Fruit fly (Drosophila melanogaster): ENCODE results near the gene CG18558.

Gene CG18558

dm6 chr2L:2882968-2883702 lies 38.8 kb upstream of the CG18558 start (continued):
- TF ChIP-seq maf-S (GFP tag; optimal IDR thresholded peaks at IDR 0.05) (no peak), Dad (GFP tag; optimal IDR thresholded peaks at IDR 0.05) (no peak), CG32772 (GFP tag; IDR thresholded peaks at IDR 0.05) (no peak), CG9437 (GFP tag; optimal IDR thresholded peaks at IDR 0.05) (peak; percentile 99), ap (GFP tag; IDR thresholded peaks at IDR 0.05) (no peak), CG10462 (GFP tag; optimal IDR thresholded peaks at IDR 0.05) (peak; percentile 78), CG3847 (GFP tag; IDR thresholded peaks at IDR 0.05) (peak; percentile 50), da (GFP tag; optimal IDR thresholded peaks at IDR 0.05) (no peak), lbe (GFP tag; optimal IDR thresholded peaks at IDR 0.05) (peak; percentile 67), dan (GFP tag; IDR thresholded peaks at IDR 0.05) (no peak), CG3726 (GFP tag; IDR thresholded peaks at IDR 0.05) (0 out of 3 replicates have a peak, but pooled peaks have one; percentile 6), Med (GFP tag) (peak; percentile 86), CG34376 (GFP tag; optimal IDR thresholded peaks at IDR 0.05) (peak; percentile 47), chinmo (GFP tag; IDR thresholded peaks at IDR 0.05; ENCODE audit: partially characterized antibody) (no peak), CG42726 (GFP tag; IDR thresholded peaks at IDR 0.05; ENCODE audit: partially characterized antibody) (no peak), fd96Cb (tag; optimal IDR thresholded peaks at IDR 0.05) (peak; percentile 14), CG8388 (GFP tag; optimal IDR thresholded peaks at IDR 0.05) (peak; percentile 9), CG12155 (GFP tag; optimal IDR thresholded peaks at IDR 0.05) (peak; percentile 33), shn (GFP tag; optimal IDR thresholded peaks at IDR 0.05) (no peak), CG8290 (GFP tag; optimal IDR thresholded peaks at IDR 0.05) (peak; percentile 4), CG8290 (tag; optimal IDR thresholded peaks at IDR 0.05) (peak in 1 of 2 experiments; percentile 73), sug (tag; optimal IDR thresholded peaks at IDR 0.05) (peak; percentile 75), CG7556 (GFP tag; optimal IDR thresholded peaks at IDR 0.05) (peak; percentile 46), CG12942 (GFP tag; optimal IDR thresholded peaks at IDR 0.05) (peak; percentile 42), CG11398 (GFP tag; optimal IDR thresholded peaks at IDR 0.05) (peak; percentile 68), dmrt11E (tag; optimal IDR thresholded peaks at IDR 0.05) (no peak), pum (GFP tag; optimal IDR thresholded peaks at IDR 0.05) (peak; percentile 39), CG8281 (tag; optimal IDR thresholded peaks at IDR 0.05) (no peak), Abd-B (GFP tag; optimal IDR thresholded peaks at IDR 0.05) (peak; percentile 34), disco-r (GFP tag; optimal IDR thresholded peaks at IDR 0.05) (peak; percentile 7), run (tag; optimal IDR thresholded peaks at IDR 0.05) (peak; percentile 15), B-H1 (GFP tag; IDR thresholded peaks at IDR 0.05) (peak; percentile 10; the same call in 1 of the 3 replicates), Hr78 (GFP tag; optimal IDR thresholded peaks at IDR 0.05) (peak in 1 of 2 experiments; percentile 7), Fer2 (tag; optimal IDR thresholded peaks at IDR 0.05) (peak; percentile 13), CG11247 (GFP tag; IDR thresholded peaks at IDR 0.05) (peak; percentile 12; the same call in 1 of the 2 replicates), sd (tag; optimal IDR thresholded peaks at IDR 0.05) (peak; percentile 3), lola (GFP tag; optimal IDR thresholded peaks at IDR 0.05) (no peak), CG17328 (GFP tag; IDR thresholded peaks at IDR 0.05) (no peak; the same call in 1 of the 2 replicates), CG6175 (GFP tag; IDR thresholded peaks at IDR 0.05) (no peak), NC2β (GFP tag; optimal IDR thresholded peaks at IDR 0.05) (no peak), Hr3 (GFP tag; optimal IDR thresholded peaks at IDR 0.05) (peak; percentile 39), CG11504 (tag; optimal IDR thresholded peaks at IDR 0.05) (peak; percentile 57), bcd (GFP tag; optimal IDR thresholded peaks at IDR 0.05) (peak; percentile 17), Lpt (GFP tag; optimal IDR thresholded peaks at IDR 0.05) (no peak), CG10209 (GFP tag; optimal IDR thresholded peaks at IDR 0.05) (peak; percentile 38), jing (GFP tag; optimal IDR thresholded peaks at IDR 0.05) (no peak), CG34422 (GFP tag; IDR thresholded peaks at IDR 0.05) (peak; percentile 66), Atf3 (GFP tag; optimal IDR thresholded peaks at IDR 0.05) (no peak), Chrac-16 (GFP tag; optimal IDR thresholded peaks at IDR 0.05) (peak; percentile 16)
